Fruit fly (Drosophila melanogaster) whole organism, embryonic: ENCODE measurements around the gene Arl6IP1.

Source experiments
- Adf1 ChIP-seq: fragments of 200-800 bp; sonication (Bioruptor generic); IDR thresholded peaks from 2 replicates; pipeline ENCODE4 v1.3.6; 2022; ENCODE audit warnings: missing biosample characterization, missing genetic modification characterization
- Antp ChIP-seq: fragments of 200-800 bp; sonication (Bioruptor generic); optimal IDR thresholded peaks from 3 replicates; lab custom pipeline; 2016; ENCODE audit warnings: missing biosample characterization, missing genetic modification characterization
- CG10147 ChIP-seq: fragments of 200-800 bp; sonication (Bioruptor generic); optimal IDR thresholded peaks from 2 replicates; lab custom pipeline; 2019; ENCODE audit warnings: missing biosample characterization, mild to moderate bottlenecking, missing genetic modification characterization, moderate library complexity
- CG10959 ChIP-seq: fragments of 200-800 bp; sonication (Bioruptor generic); IDR thresholded peaks from 2 replicates; pipeline ENCODE4 v1.3.6; 2022; ENCODE audit warnings: missing biosample characterization, missing genetic modification characterization
- CG11695 ChIP-seq: fragments of 200-800 bp; sonication (Bioruptor generic); IDR thresholded peaks from 3 replicates; pipeline ENCODE4 v1.3.6; 2022; ENCODE audit warnings: missing biosample characterization, missing genetic modification characterization
- CG13123 ChIP-seq: fragments of 200-800 bp; sonication (Bioruptor generic); optimal IDR thresholded peaks from 2 replicates; lab custom pipeline; 2016; ENCODE audit warnings: missing biosample characterization, missing genetic modification characterization
- CG15479 ChIP-seq: fragments of 200-800 bp; sonication (Bioruptor generic); optimal IDR thresholded peaks from 3 replicates; lab custom pipeline; 2019; ENCODE audit warnings: missing biosample characterization, mild to moderate bottlenecking, missing genetic modification characterization, moderate library complexity
- CG15601 ChIP-seq: fragments of 200-800 bp; sonication (Bioruptor generic); optimal IDR thresholded peaks from 3 replicates; lab custom pipeline; 2019; ENCODE audit warnings: missing biosample characterization, mild to moderate bottlenecking, missing genetic modification characterization, moderate library complexity
- CG15696 ChIP-seq: fragments of 200-800 bp; sonication (Bioruptor generic); optimal IDR thresholded peaks from 2 replicates; lab custom pipeline; 2019; ENCODE audit warnings: missing biosample characterization, mild to moderate bottlenecking, missing genetic modification characterization, moderate library complexity
- CG17385 ChIP-seq: fragments of 200-800 bp; sonication (Bioruptor generic); optimal IDR thresholded peaks from 3 replicates; lab custom pipeline; 2018; ENCODE audit warnings: missing biosample characterization, mild to moderate bottlenecking, missing genetic modification characterization
- CG17568 ChIP-seq: fragments of 200-800 bp; sonication (Bioruptor generic); optimal IDR thresholded peaks from 2 replicates; lab custom pipeline; 2018; ENCODE audit warnings: missing biosample characterization, mild to moderate bottlenecking, missing genetic modification characterization, moderate library complexity
- CG17802 ChIP-seq: fragments of 200-800 bp; sonication (Bioruptor generic); optimal IDR thresholded peaks from 2 replicates; lab custom pipeline; 2018; ENCODE audit warnings: missing biosample characterization, mild to moderate bottlenecking, missing genetic modification characterization, moderate library complexity
- CG18011 ChIP-seq: fragments of 200-800 bp; sonication (Bioruptor generic); optimal IDR thresholded peaks from 2 replicates; lab custom pipeline; 2017; ENCODE audit warnings: missing biosample characterization, missing genetic modification characterization, mild to moderate bottlenecking, moderate library complexity, missing genotype
- CG2129 ChIP-seq: fragments of 200-800 bp; sonication (Bioruptor generic); IDR thresholded peaks from 2 replicates; pipeline ENCODE4 v1.3.6; 2022; ENCODE audit warnings: missing biosample characterization, missing genetic modification characterization; ENCODE audit not compliant: partially characterized antibody
- CG32772 ChIP-seq: fragments of 200-800 bp; sonication (Bioruptor generic); IDR thresholded peaks from 2 replicates; pipeline ENCODE4 v1.3.6; 2022; ENCODE audit warnings: missing biosample characterization, missing genetic modification characterization
- CG3726 ChIP-seq: fragments of 200-800 bp; sonication (Bioruptor generic); IDR thresholded peaks from 3 replicates; pipeline ENCODE4, ENCODE4 v1.3.6; 2022; ENCODE audit warnings: missing biosample characterization, missing genetic modification characterization
- CG4282 ChIP-seq: fragments of 200-800 bp; sonication (Bioruptor generic); optimal IDR thresholded peaks from 2 replicates; lab custom pipeline; 2016; ENCODE audit warnings: missing biosample characterization, missing genetic modification characterization
- CG43689 ChIP-seq: fragments of 200-800 bp; sonication (Bioruptor generic); IDR thresholded peaks from 2 replicates; pipeline ENCODE4 v1.3.6; 2022; ENCODE audit warnings: missing biosample characterization, missing genetic modification characterization
- CG6683 ChIP-seq: fragments of 200-800 bp; sonication (Bioruptor generic); optimal IDR thresholded peaks from 2 replicates; lab custom pipeline; 2017; ENCODE audit warnings: missing biosample characterization, mild to moderate bottlenecking, missing genetic modification characterization, missing genetic modification reagents
- CG6813 ChIP-seq: fragments of 200-800 bp; sonication (Bioruptor generic); optimal IDR thresholded peaks from 2 replicates; lab custom pipeline; 2017; ENCODE audit warnings: missing biosample characterization, missing genetic modification characterization, mild to moderate bottlenecking, moderate library complexity, missing genetic modification reagents
- CG7357 ChIP-seq: fragments of 200-800 bp; sonication (Bioruptor generic); IDR thresholded peaks from 3 replicates; pipeline ENCODE4 v1.3.6; 2022; ENCODE audit warnings: missing biosample characterization, missing genetic modification characterization
- CG8089 ChIP-seq: fragments of 200-800 bp; sonication (Bioruptor generic); optimal IDR thresholded peaks from 3 replicates; lab custom pipeline; 2016; ENCODE audit warnings: missing biosample characterization, missing genetic modification characterization
- CG8290 ChIP-seq, 3 experiments: fragments of 200-800 bp; sonication (Bioruptor generic); optimal IDR thresholded peaks; 2 replicates each; lab custom pipeline; 2016 to 2019; ENCODE audit warnings: missing biosample characterization in 3 of 3, missing genetic modification characterization in 3 of 3, mild to moderate bottlenecking in 2 of 3, moderate library complexity in 1 of 3
- CG9727 ChIP-seq: fragments of 200-800 bp; sonication (Bioruptor generic); optimal IDR thresholded peaks from 3 replicates; lab custom pipeline; 2017; ENCODE audit warnings: missing biosample characterization, mild to moderate bottlenecking, missing genetic modification characterization
- CG9932 ChIP-seq: fragments of 200-800 bp; sonication (Bioruptor generic); IDR thresholded peaks from 2 replicates; pipeline ENCODE4 v1.3.6; 2022; ENCODE audit warnings: missing biosample characterization, missing genetic modification characterization
- CrebB ChIP-seq: fragments of 200-800 bp; sonication (Bioruptor generic); optimal IDR thresholded peaks from 3 replicates; lab custom pipeline; 2018; ENCODE audit warnings: missing biosample characterization, mild to moderate bottlenecking, missing genetic modification characterization
- ERR ChIP-seq: fragments of 200-800 bp; sonication (Bioruptor generic); optimal IDR thresholded peaks from 2 replicates; lab custom pipeline; 2016; ENCODE audit warnings: missing biosample characterization, missing genetic modification characterization
- Gug ChIP-seq: fragments of 200-800 bp; sonication (Bioruptor generic); IDR thresholded peaks from 4 replicates; pipeline ENCODE4 v1.3.6; 2022; ENCODE audit warnings: missing biosample characterization, missing genetic modification characterization
- H15 ChIP-seq: fragments of 200-800 bp; sonication (Bioruptor generic); IDR thresholded peaks from 3 replicates; pipeline ENCODE4 v1.3.6; 2022; ENCODE audit warnings: missing biosample characterization, missing genetic modification characterization
- HLH3B ChIP-seq: fragments of 200-800 bp; sonication (Bioruptor generic); IDR thresholded peaks from 2 replicates; pipeline ENCODE4 v1.3.6; 2022; ENCODE audit warnings: missing biosample characterization, missing genetic modification characterization
- HLH54F ChIP-seq: fragments of 200-800 bp; sonication (Bioruptor generic); optimal IDR thresholded peaks from 3 replicates; lab custom pipeline; 2016; ENCODE audit warnings: missing biosample characterization, missing genetic modification characterization
- Lpt ChIP-seq: fragments of >200 bp; optimal IDR thresholded peaks from 2 replicates; lab custom pipeline; 2018; ENCODE audit warnings: missing biosample characterization, missing genetic modification characterization
- Six4 ChIP-seq: fragments of 200-800 bp; sonication (Bioruptor generic); optimal IDR thresholded peaks from 2 replicates; lab custom pipeline; 2016; ENCODE audit warnings: missing biosample characterization, missing genetic modification characterization
- Taf1 ChIP-seq: fragments of 200-800 bp; sonication (Bioruptor generic); IDR thresholded peaks from 2 replicates; pipeline ENCODE4 v1.3.6; 2022; ENCODE audit warnings: missing biosample characterization, missing genetic modification characterization
- ab ChIP-seq: fragments of 200-800 bp; sonication (Bioruptor generic); optimal IDR thresholded peaks from 2 replicates; lab custom pipeline; 2016; ENCODE audit warnings: missing biosample characterization, missing genetic modification characterization
- aop ChIP-seq: fragments of 200-800 bp; sonication (Bioruptor generic); IDR thresholded peaks from 2 replicates; pipeline ENCODE4 v1.3.6; 2022; ENCODE audit warnings: missing biosample characterization, missing genetic modification characterization
- ash1 ChIP-seq: fragments of 200-800 bp; sonication (Bioruptor generic); optimal IDR thresholded peaks from 2 replicates; lab custom pipeline; 2018; ENCODE audit warnings: missing biosample characterization, mild to moderate bottlenecking, missing genetic modification characterization
- ato ChIP-seq: fragments of 200-800 bp; sonication (Bioruptor generic); IDR thresholded peaks from 2 replicates; pipeline ENCODE4 v1.3.6; 2022; ENCODE audit warnings: missing biosample characterization, missing genetic modification characterization; ENCODE audit not compliant: partially characterized antibody
- chinmo ChIP-seq: fragments of 200-800 bp; sonication (Bioruptor generic); IDR thresholded peaks from 4 replicates; pipeline ENCODE4 v1.3.6; 2022; ENCODE audit warnings: missing biosample characterization, missing genetic modification characterization; ENCODE audit not compliant: partially characterized antibody
- crol ChIP-seq: fragments of 200-800 bp; sonication (Bioruptor generic); IDR thresholded peaks from 2 replicates; pipeline ENCODE4 v1.3.6; 2022; ENCODE audit warnings: missing biosample characterization, missing genetic modification characterization
- dm ChIP-seq: fragments of 200-800 bp; sonication (Bioruptor generic); optimal IDR thresholded peaks from 3 replicates; lab custom pipeline; 2016; ENCODE audit warnings: missing biosample characterization, missing genetic modification characterization
- ems ChIP-seq: fragments of 200-800 bp; sonication (Bioruptor generic); optimal IDR thresholded peaks from 3 replicates; lab custom pipeline; 2016; ENCODE audit warnings: missing biosample characterization, missing genetic modification characterization
- kay ChIP-seq: fragments of 200-800 bp; sonication (Bioruptor generic); optimal IDR thresholded peaks from 2 replicates; lab custom pipeline; 2016; ENCODE audit warnings: missing biosample characterization, missing genetic modification characterization
- pita ChIP-seq: fragments of 200-800 bp; sonication (Bioruptor generic); optimal IDR thresholded peaks from 2 replicates; lab custom pipeline; 2017; ENCODE audit warnings: missing biosample characterization, mild to moderate bottlenecking, missing genetic modification characterization
- prd ChIP-seq, 3 experiments: fragments of >200 bp in 2 of 3; fragments of 200-800 bp in 1 of 3; sonication (Bioruptor generic) in 1 of 3; optimal IDR thresholded peaks in 2 of 3; IDR thresholded peaks in 1 of 3; 2 replicates in 2 of 3; 3 replicates in 1 of 3; pipeline versions ENCODE4 v1.3.6 to Lab custom; 2017 to 2022; ENCODE audit warnings: missing biosample characterization in 1 of 3, missing genetic modification characterization in 1 of 3
- pum ChIP-seq: fragments of 200-800 bp; sonication (Bioruptor generic); optimal IDR thresholded peaks from 2 replicates; lab custom pipeline; 2016; ENCODE audit warnings: missing biosample characterization, missing genetic modification characterization
- sens-2 ChIP-seq: fragments of 200-800 bp; sonication (Bioruptor generic); IDR thresholded peaks from 2 replicates; pipeline ENCODE4 v1.3.6; 2022; ENCODE audit warnings: missing biosample characterization, missing genetic modification characterization
- sug ChIP-seq: fragments of 200-800 bp; optimal IDR thresholded peaks from 2 replicates; lab custom pipeline; 2019; ENCODE audit warnings: missing biosample characterization, mild to moderate bottlenecking, missing genetic modification characterization, moderate library complexity
- tgo ChIP-seq: fragments of 200-800 bp; sonication (Bioruptor generic); IDR thresholded peaks from 3 replicates; pipeline ENCODE4 v1.3.6; 2022; ENCODE audit warnings: missing biosample characterization, missing genetic modification characterization

Arl6IP1 gene

DNA sequence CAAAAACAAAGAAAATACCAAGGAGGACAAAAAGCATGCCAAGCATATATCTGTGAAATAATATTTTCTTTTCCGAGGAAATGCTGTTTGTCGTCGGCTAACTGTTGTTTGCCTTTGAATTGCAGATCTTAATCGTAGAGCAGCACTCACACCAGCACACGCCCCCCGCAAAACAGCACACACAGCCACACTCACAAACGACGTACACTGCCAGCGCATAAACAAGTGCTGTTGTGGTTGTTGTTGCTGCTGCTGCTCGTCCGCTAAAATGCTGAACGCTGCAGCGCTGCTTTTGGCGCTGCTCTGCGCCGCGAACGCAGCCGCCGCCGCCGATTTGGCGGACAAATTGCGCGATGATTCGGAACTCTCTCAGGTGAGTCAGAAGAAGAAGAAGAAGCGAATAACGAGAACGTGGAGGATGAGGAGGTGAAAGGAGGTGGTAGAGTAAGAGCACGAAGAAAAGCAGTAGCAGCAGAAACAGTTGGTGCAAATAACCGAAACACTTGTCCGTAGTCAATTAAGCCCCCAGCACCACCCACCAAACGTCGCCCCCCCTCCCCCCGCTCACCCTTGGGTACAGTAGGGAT, 17.5 kb upstream of the Arl6IP1 start (continued):
- no peak for TF ChIP-seq CG7357 (GFP tag; lab: Robert Waterston, UW)
- 0 out of 3 replicates have a peak, but pooled peaks have one; percentile 29 for TF ChIP-seq H15 (GFP tag; lab: Robert Waterston, UW)
- TF ChIP-seq Antp (GFP tag; lab: Kevin White, UChicago): no peak
- no peak for TF ChIP-seq CG13123 (GFP tag; lab: Kevin White, UChicago)
- TF ChIP-seq CG9727 (GFP tag; lab: Kevin White, UChicago): no peak
- no peak for TF ChIP-seq CG6813 (GFP tag; lab: Kevin White, UChicago)
- no peak for TF ChIP-seq ERR (GFP tag; lab: Kevin White, UChicago)
- no peak for TF ChIP-seq sens-2 (GFP tag; lab: Robert Waterston, UW)
- no peak for TF ChIP-seq CG10959 (GFP tag; lab: Robert Waterston, UW)
- no peak for TF ChIP-seq CG11695 (GFP tag; lab: Robert Waterston, UW)
- TF ChIP-seq crol (GFP tag; lab: Robert Waterston, UW): peak; percentile 54; the same call in 1 of the 2 replicates
- TF ChIP-seq kay (GFP tag; lab: Kevin White, UChicago): no peak
- TF ChIP-seq CG2129 (GFP tag; lab: Robert Waterston, UW): no peak
- TF ChIP-seq CG6683 (GFP tag; lab: Kevin White, UChicago): no peak
- no peak for TF ChIP-seq CG8089 (GFP tag; lab: Kevin White, UChicago)
- no peak for TF ChIP-seq Six4 (GFP tag; lab: Kevin White, UChicago)
- no peak for TF ChIP-seq ash1 (GFP tag; lab: Kevin White, UChicago)
- TF ChIP-seq prd (optimal IDR thresholded peaks at IDR 0.05; lab: Kevin White, UChicago): no peak
- TF ChIP-seq prd (GFP tag; IDR thresholded peaks at IDR 0.05; lab: Robert Waterston, UW): no peak
- no peak for TF ChIP-seq ems
- TF ChIP-seq CG15479 (GFP tag; lab: Kevin White, UChicago): no peak
- TF ChIP-seq CG15601 (tag; lab: Kevin White, UChicago): no peak
- no peak for TF ChIP-seq Lpt (GFP tag; lab: Kevin White, UChicago)
- TF ChIP-seq HLH3B (GFP tag; lab: Robert Waterston, UW): no peak
- no peak for TF ChIP-seq CG15696 (tag; lab: Kevin White, UChicago)
- no peak for TF ChIP-seq tgo (GFP tag; lab: Robert Waterston, UW)
- no peak for TF ChIP-seq HLH54F (GFP tag; lab: Kevin White, UChicago)
- no peak for TF ChIP-seq CG43689
- TF ChIP-seq dm (GFP tag; lab: Kevin White, UChicago): no peak
- peak; percentile 3 for TF ChIP-seq sug
- no peak for TF ChIP-seq Taf1 (GFP tag; lab: Robert Waterston, UW)
- TF ChIP-seq CG18011 (GFP tag; lab: Kevin White, UChicago): peak; percentile 21
- no peak for TF ChIP-seq CG8290 (GFP tag; optimal IDR thresholded peaks at IDR 0.05; lab: Kevin White, UChicago)
- TF ChIP-seq CG8290 (tag; optimal IDR thresholded peaks at IDR 0.05; lab: Kevin White, UChicago): no peak
- no peak for TF ChIP-seq CG3726
- no peak for TF ChIP-seq ato (GFP tag; lab: Robert Waterston, UW)
- peak; percentile 27 for TF ChIP-seq CrebB (tag; lab: Kevin White, UChicago)
- no peak for TF ChIP-seq ab (GFP tag; lab: Kevin White, UChicago)
- no peak for TF ChIP-seq pum (GFP tag; lab: Kevin White, UChicago)
- TF ChIP-seq Gug: no peak
- TF ChIP-seq CG10147 (GFP tag; lab: Kevin White, UChicago): no peak
- peak; percentile 85 for TF ChIP-seq Adf1 (GFP tag; lab: Robert Waterston, UW)
- no peak for TF ChIP-seq CG32772 (GFP tag; lab: Robert Waterston, UW)
- TF ChIP-seq CG17568: no peak
- TF ChIP-seq CG9932: no peak
- TF ChIP-seq CG17385 (GFP tag; lab: Kevin White, UChicago): peak; percentile 68
- TF ChIP-seq CG4282 (GFP tag; lab: Kevin White, UChicago): no peak
- TF ChIP-seq pita (GFP tag; lab: Kevin White, UChicago): no peak
- TF ChIP-seq chinmo (GFP tag; lab: Robert Waterston, UW): peak; percentile 77; the same call in 1 of the 4 replicates
- TF ChIP-seq aop (GFP tag; lab: Robert Waterston, UW): no peak
- TF ChIP-seq CG17802 (tag; lab: Kevin White, UChicago): no peak
